Worm (Caenorhabditis elegans): ENCODE data around the gene nep-12.

Gene nep-12

ce11 chrII:4739984-4740462 lies 44.3 kb downstream of the nep-12 start, which contains the start of gene eas-1 (continued):
- TF ChIP-seq lin-39 (tag; optimal IDR thresholded peaks at IDR 0.05) (no peak), lin-38 (GFP tag; IDR thresholded peaks at IDR 0.05) (peak; percentile 80), nhr-48 (tag; optimal IDR thresholded peaks at IDR 0.05) (peak; percentile 54), Y105C5A.15 (GFP tag; IDR thresholded peaks at IDR 0.05) (no peak), dmd-6 (GFP tag; IDR thresholded peaks at IDR 0.05) (peak; percentile 69), nhr-11 (tag; optimal IDR thresholded peaks at IDR 0.05) (peak; percentile 12), vab-7 (GFP tag; IDR thresholded peaks at IDR 0.05) (no peak), ZK546.5 (tag; optimal IDR thresholded peaks at IDR 0.05) (no peak), mdl-1 (tag; optimal IDR thresholded peaks at IDR 0.05) (peak; percentile 82 to 95), lsy-2 (tag; optimal IDR thresholded peaks at IDR 0.05) (peak in 1 of 2 experiments; percentile 86), madf-9 (GFP tag; conservative IDR thresholded peaks at IDR 0.05) (peak; percentile 71), dmd-9 (GFP tag; IDR thresholded peaks at IDR 0.05) (peak; percentile 80), daf-12 (tag; optimal IDR thresholded peaks at IDR 0.05) (no peak), lin-13 (GFP tag; optimal IDR thresholded peaks at IDR 0.05) (peak; percentile 62), dpl-1 (GFP tag; optimal IDR thresholded peaks at IDR 0.05) (peak; percentile 97), snpc-4 (tag; optimal IDR thresholded peaks at IDR 0.05) (no peak), fkh-10 (GFP tag; optimal IDR thresholded peaks at IDR 0.05) (peak; percentile 38), T20F7.1 (GFP tag; optimal IDR thresholded peaks at IDR 0.05) (peak; percentile 63), lin-1 (GFP tag; IDR thresholded peaks at IDR 0.05) (peak; percentile 57), ceh-20 (GFP tag; IDR thresholded peaks at IDR 0.05) (0 out of 2 replicates have a peak, but pooled peaks have one; percentile 30), ceh-62 (tag; optimal IDR thresholded peaks at IDR 0.05) (no peak), F37D6.2 (tag; optimal IDR thresholded peaks at IDR 0.05) (peak; percentile 14), rbr-2 (tag; optimal IDR thresholded peaks at IDR 0.05) (peak; percentile 56), tra-1 (GFP tag; IDR thresholded peaks at IDR 0.05) (peak; percentile 54; the same call in 1 of the 2 replicates), hmg-1.1 (GFP tag; IDR thresholded peaks at IDR 0.05) (peak; percentile 66), ceh-82 (tag; optimal IDR thresholded peaks at IDR 0.05) (no peak), dve-1 (tag; optimal IDR thresholded peaks at IDR 0.05; ENCODE audit: insufficient read depth) (peak; percentile 59), tag-97 (GFP tag; IDR thresholded peaks at IDR 0.05) (0 out of 2 replicates have a peak, but pooled peaks have one; percentile 79), mxl-2 (GFP tag; conservative IDR thresholded peaks at IDR 0.05) (0 out of 2 replicates have a peak, but pooled peaks have one; percentile 45), hlh-11 (tag; optimal IDR thresholded peaks at IDR 0.05) (peak; percentile 71), zfp-2 (tag; optimal IDR thresholded peaks at IDR 0.05) (no peak), nhr-28 (tag; optimal IDR thresholded peaks at IDR 0.05) (peak; percentile 45), mes-2 (tag; optimal IDR thresholded peaks at IDR 0.05; ENCODE audit: poor library complexity, severe bottlenecking) (peak; percentile 99), duxl-1 (tag; optimal IDR thresholded peaks at IDR 0.05; ENCODE audit: poor library complexity) (peak; percentile 15), ZK337.2 (GFP tag; IDR thresholded peaks at IDR 0.05) (peak; percentile 90), aha-1 (tag) (no peak), ces-1 (GFP tag; optimal IDR thresholded peaks at IDR 0.05) (no peak), T26A8.4 (GFP tag; IDR thresholded peaks at IDR 0.05) (0 out of 2 replicates have a peak, but pooled peaks have one; percentile 19), nhr-102 (tag; optimal IDR thresholded peaks at IDR 0.05) (peak; percentile 39)

ce11 chrII:4737348-4737747 lies 47.0 kb downstream of the nep-12 start, which contains the start of gene ctsa-1.1:
ctsa-1.1 (plus strand) TSS chrII:4737648.
- TF ChIP-seq unc-62 (GFP tag; optimal IDR thresholded peaks at IDR 0.05 in 1 of 2): peak in 1 of 2 experiments; percentile 3
- TF ChIP-seq unc-62 (tag; optimal IDR thresholded peaks at IDR 0.05): no peak
- TF ChIP-seq nhr-76 (tag; optimal IDR thresholded peaks at IDR 0.05): no peak
- no peak for TF ChIP-seq sdz-12 (GFP tag; optimal IDR thresholded peaks at IDR 0.05)
